Worm (Caenorhabditis elegans): ENCODE data around the gene aptf-2.
"Not testable (repeated sequence)": the region's sequence is repeated elsewhere in the genome, so short reads cannot be mapped to it uniquely, and the experiment has no call there.

The aptf-2 gene

DNA sequence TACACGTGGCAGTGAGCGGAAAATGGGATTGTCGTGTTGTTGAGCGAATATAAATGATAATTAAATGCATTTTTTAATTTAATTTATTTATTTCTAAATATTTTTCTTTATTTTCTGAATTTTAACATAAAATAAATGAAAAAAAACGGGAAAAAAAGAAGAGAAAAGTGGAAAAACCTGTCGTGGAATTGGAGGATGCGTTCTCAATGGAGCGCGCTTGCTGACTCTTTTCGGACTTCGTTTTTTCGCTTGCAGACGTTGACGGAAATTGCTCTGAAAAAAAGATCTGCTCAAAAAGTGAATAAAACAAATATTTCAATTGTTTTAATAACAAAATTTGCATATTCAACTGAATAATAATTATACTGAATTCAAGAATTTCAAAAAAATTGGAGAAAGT, 37.7 kb upstream of the aptf-2 start:
- TF ChIP-seq dpl-1 (GFP tag; optimal IDR thresholded peaks at IDR 0.05) (peak; percentile 13), ama-1 (optimal IDR thresholded peaks at IDR 0.05) (no peak), Y48G9A.11 (GFP tag; IDR thresholded peaks at IDR 0.05) (no peak), mep-1 (tag; optimal IDR thresholded peaks at IDR 0.05) (no peak), zip-11 (GFP tag; IDR thresholded peaks at IDR 0.05) (no peak), madf-9 (GFP tag; conservative IDR thresholded peaks at IDR 0.05) (no peak), F49E8.2 (tag; optimal IDR thresholded peaks at IDR 0.05; ENCODE audit: borderline replicate concordance) (no peak), mes-2 (tag; optimal IDR thresholded peaks at IDR 0.05; ENCODE audit: poor library complexity, severe bottlenecking) (peak; percentile 59), dmd-8 (GFP tag; IDR thresholded peaks at IDR 0.05) (no peak), ceh-82 (tag; optimal IDR thresholded peaks at IDR 0.05) (no peak), D1046.2 (GFP tag; IDR thresholded peaks at IDR 0.05) (no peak), nhr-41 (GFP tag; IDR thresholded peaks at IDR 0.05) (no peak), nhr-102 (tag; optimal IDR thresholded peaks at IDR 0.05) (no peak), nhr-111 (GFP tag; optimal IDR thresholded peaks at IDR 0.05) (no peak), ceh-32 (tag; optimal IDR thresholded peaks at IDR 0.05; ENCODE audit: poor library complexity) (no peak), set-16 (GFP tag; IDR thresholded peaks at IDR 0.05) (no peak), rbr-2 (tag; optimal IDR thresholded peaks at IDR 0.05) (peak; percentile 29), F37D6.2 (tag; optimal IDR thresholded peaks at IDR 0.05) (no peak), spr-3 (GFP tag; optimal IDR thresholded peaks at IDR 0.05) (no peak), daf-8 (GFP tag; IDR thresholded peaks at IDR 0.05) (no peak), sdz-12 (GFP tag; optimal IDR thresholded peaks at IDR 0.05) (no peak), lin-38 (GFP tag; IDR thresholded peaks at IDR 0.05) (peak; percentile 92), hmg-1.1 (GFP tag; IDR thresholded peaks at IDR 0.05) (no peak), hif-1 (tag; optimal IDR thresholded peaks at IDR 0.05) (peak in 1 of 2 experiments; percentile 7), lsy-2 (tag; optimal IDR thresholded peaks at IDR 0.05) (peak in 1 of 2 experiments; percentile 24)

DNA sequence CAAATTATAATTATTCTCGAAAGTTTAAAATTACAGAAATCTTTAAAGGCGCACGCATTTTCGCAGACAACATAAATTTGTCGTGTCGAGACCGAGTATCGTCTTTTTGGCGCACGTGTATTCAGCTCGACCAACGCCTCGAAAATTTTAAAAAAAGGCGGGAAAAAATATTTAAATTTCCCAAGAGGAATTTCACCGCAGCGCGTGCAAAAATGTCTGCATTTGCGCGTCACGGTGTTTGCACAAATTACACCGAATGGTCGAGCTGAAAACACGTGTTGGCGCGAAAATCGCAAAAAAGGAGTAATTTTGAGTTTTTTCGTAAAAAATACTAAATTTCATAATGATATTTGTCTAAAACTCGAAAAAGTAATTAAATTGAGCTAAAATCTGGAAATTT, 34.9 kb upstream of the aptf-2 start:
- TF ChIP-seq lin-38 (GFP tag; IDR thresholded peaks at IDR 0.05): peak; percentile 38; the same call in 1 of the 2 replicates
- TF ChIP-seq lin-13 (GFP tag; optimal IDR thresholded peaks at IDR 0.05): no peak

DNA sequence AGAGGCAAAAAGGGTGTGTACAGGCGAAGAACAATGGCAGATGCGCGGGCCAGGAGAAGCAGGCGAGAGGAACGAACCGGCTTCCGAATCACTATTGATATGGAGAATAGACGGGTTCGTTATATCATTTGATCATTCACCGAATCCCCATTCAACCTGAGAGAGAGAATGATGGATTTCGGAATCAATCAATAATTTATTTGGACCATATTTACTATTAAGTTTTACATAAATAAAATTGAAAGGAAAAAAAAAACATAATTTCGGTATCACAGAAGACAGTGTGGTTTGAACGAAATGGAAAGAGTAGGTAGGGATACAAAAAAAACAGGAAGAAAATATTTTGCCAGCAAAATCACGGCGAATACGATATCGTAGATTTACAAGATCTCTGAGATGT, 29.4 kb upstream of the aptf-2 start, which contains the start of gene mam-3:
TSS of gene mam-3 (minus strand) at position 101 of the 400 bp plus-strand sequence.
- TF ChIP-seq attf-4 (tag; optimal IDR thresholded peaks at IDR 0.05) (no peak), pha-4 (GFP tag; IDR thresholded peaks at IDR 0.05) (no peak), pha-4 (tag; optimal IDR thresholded peaks at IDR 0.05) (no peak), php-3 (GFP tag; IDR thresholded peaks at IDR 0.05) (no peak)

DNA sequence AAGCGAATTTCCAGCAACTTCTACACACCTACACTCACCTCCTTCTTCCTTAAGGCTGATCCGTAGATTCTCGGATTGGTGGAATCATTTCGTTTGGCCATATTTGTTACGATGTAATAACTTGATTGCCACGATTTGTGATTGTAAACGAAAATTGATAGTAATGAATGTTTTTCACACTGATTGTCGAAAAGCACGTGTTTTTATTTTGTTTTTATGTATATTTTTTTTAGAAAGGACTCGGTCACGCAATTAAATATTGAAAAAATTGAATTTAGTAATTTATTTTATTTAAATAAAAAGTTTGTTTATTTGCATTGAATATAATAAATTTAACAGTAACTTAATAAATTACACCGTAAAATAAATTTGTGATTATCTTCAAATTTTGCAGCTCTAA, 18.1 kb upstream of the aptf-2 start, which contains the start of gene K09B11.5:
TSS of gene K09B11.5 (minus strand) at position 101 of the 400 bp plus-strand sequence.
- TF ChIP-seq nhr-11 (tag; optimal IDR thresholded peaks at IDR 0.05); hlh-11 (tag; optimal IDR thresholded peaks at IDR 0.05); tag-97 (GFP tag; IDR thresholded peaks at IDR 0.05): not testable (repeated sequence)

DNA sequence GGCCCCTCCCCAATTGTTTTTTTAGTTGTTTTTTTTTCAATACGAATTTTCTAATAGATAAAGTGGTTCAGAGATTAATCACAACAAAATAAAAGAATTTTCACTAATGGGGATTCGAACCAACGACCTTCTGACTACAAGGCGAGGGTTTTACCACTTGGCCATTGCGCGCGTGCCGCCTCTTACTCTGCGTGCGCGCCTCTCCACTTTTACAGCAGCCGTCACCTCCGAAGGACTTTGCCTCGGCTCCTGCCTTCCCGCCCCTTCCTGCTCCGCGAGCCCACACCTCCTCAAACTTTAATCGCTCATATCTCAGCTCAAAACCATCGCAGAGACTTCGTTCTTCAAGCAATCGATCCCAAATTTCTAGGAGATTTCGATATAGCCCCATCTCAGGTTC, 14.3 kb upstream of the aptf-2 start:
- TF ChIP-seq arid-1 (GFP tag; conservative IDR thresholded peaks at IDR 0.05) (peak; percentile 51; the same call in 1 of the 2 replicates), Y48G9A.11 (GFP tag; IDR thresholded peaks at IDR 0.05) (0 out of 2 replicates have a peak, but pooled peaks have one; percentile 9), saeg-2 (GFP tag; IDR thresholded peaks at IDR 0.05) (0 out of 2 replicates have a peak, but pooled peaks have one; percentile 51), dmd-6 (GFP tag; IDR thresholded peaks at IDR 0.05) (peak; percentile 49), rbr-2 (tag; optimal IDR thresholded peaks at IDR 0.05) (peak; percentile 5), egl-43 (GFP tag; IDR thresholded peaks at IDR 0.05) (peak; percentile 87), hmg-1.1 (GFP tag; IDR thresholded peaks at IDR 0.05) (peak; percentile 68), set-16 (GFP tag; IDR thresholded peaks at IDR 0.05) (peak; percentile 93), pha-4 (GFP tag; IDR thresholded peaks at IDR 0.05) (peak; percentile 56; the same call in 1 of the 2 replicates), nhr-42 (GFP tag; IDR thresholded peaks at IDR 0.05) (peak; percentile 68; the same call in 1 of the 2 replicates), T26A8.4 (GFP tag; IDR thresholded peaks at IDR 0.05) (peak; percentile 54; the same call in 1 of the 2 replicates), vab-7 (GFP tag; IDR thresholded peaks at IDR 0.05) (peak; percentile 47; the same call in 1 of the 2 replicates), lin-1 (GFP tag; IDR thresholded peaks at IDR 0.05) (peak; percentile 25; the same call in 1 of the 2 replicates), lin-38 (GFP tag; IDR thresholded peaks at IDR 0.05) (peak; percentile 71), snpc-1.2 (GFP tag; IDR thresholded peaks at IDR 0.05) (peak; percentile 91), madf-9 (GFP tag; conservative IDR thresholded peaks at IDR 0.05) (peak; percentile 43; the same call in 1 of the 2 replicates), D1046.2 (GFP tag; IDR thresholded peaks at IDR 0.05) (peak; percentile 79; the same call in 1 of the 2 replicates), lim-7 (GFP tag; IDR thresholded peaks at IDR 0.05) (peak; percentile 64)
- not testable (repeated sequence) for TF ChIP-seq pha-4 (tag; optimal IDR thresholded peaks at IDR 0.05)

Data from whole organism, L4 larva.